Fruit fly (Drosophila melanogaster): ENCODE measurements around the gene Bicra.
A peak's percentile ranks its signal among the peaks of the same experiment; 100 is the strongest.

Bicra gene

DNA sequence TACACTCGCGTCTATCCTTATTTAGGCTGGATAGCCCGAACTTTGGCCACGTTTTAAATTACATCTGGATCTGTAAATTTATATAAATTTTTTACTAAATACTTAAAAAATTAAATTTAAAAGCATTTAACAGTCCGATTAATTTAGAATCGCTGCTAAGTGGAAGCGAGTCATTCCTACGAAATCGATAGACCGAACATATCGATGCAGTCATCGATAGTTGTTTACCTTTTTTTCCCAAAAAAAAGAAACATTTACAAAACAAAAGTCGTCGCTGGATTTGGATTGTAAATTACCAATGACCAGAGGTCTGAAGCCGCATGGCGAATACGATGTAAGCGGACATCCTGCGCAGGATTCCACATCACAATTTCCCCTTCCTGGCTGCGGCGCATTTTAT is 7.1 kb upstream of the Bicra start, which contains the start of gene Sirt7:
Sirt7 (plus strand) TSS at position 218 of the 400 bp plus-strand sequence.
- peak; percentile 89 for TF ChIP-seq CG17801 (GFP tag; optimal IDR thresholded peaks at IDR 0.05; ENCODE audit: partially characterized antibody)

DNA sequence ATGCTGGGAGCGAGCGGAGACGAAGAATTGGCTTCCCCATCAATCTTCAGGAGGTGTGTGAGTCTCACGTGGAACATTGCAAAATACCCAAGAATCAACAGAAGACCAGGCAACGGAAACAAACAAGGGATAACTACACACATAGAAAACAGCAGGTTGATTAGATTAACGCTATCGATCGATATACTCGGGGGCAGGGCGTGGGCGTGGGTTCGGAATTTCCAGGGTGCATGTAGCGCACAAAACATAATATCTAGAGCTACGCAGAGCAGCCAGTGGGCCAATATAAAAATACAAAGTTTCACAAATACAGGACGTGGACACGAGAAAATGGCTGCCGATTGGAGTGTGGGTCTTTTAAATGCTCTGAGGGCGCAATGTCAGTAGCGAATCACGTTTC is 3.5 kb upstream of the Bicra start:
- TF ChIP-seq CG17801 (GFP tag; optimal IDR thresholded peaks at IDR 0.05; ENCODE audit: partially characterized antibody): no peak

DNA sequence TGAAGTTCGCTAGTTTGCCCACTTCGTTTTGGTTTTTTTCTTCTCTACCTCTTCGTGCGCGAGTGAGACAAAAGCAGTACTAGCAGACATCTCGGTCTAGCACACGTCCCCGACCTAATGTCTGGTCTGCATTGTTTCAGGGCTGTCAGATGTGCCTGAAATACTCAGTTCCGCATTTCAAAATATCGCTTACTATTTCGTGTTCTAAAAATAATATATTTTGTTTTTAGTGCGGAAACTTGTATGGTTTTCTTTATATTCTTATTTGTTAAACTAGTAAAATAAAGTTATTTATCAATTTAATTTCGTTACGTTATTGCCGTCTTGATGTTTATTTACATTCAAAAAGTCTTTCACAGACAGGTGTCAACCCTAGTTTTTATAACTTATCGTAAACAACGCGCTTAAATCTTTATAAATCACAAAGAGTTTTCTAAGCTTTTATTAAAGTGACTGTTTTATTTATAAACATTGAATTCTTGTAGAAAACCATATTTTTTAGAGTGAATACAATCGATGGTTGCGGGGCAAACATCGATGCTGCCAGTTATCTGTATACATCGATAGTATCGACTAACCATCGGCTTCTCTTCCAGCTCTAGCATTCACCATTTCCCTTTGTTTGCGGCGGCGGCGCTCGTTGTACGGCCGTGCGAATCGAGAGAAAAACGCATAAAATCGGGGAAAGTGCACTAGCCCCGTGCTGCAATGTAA is 524 bp downstream of the Bicra start:
- TF ChIP-seq CG17801 (GFP tag; optimal IDR thresholded peaks at IDR 0.05; ENCODE audit: partially characterized antibody): peak; percentile 39

DNA sequence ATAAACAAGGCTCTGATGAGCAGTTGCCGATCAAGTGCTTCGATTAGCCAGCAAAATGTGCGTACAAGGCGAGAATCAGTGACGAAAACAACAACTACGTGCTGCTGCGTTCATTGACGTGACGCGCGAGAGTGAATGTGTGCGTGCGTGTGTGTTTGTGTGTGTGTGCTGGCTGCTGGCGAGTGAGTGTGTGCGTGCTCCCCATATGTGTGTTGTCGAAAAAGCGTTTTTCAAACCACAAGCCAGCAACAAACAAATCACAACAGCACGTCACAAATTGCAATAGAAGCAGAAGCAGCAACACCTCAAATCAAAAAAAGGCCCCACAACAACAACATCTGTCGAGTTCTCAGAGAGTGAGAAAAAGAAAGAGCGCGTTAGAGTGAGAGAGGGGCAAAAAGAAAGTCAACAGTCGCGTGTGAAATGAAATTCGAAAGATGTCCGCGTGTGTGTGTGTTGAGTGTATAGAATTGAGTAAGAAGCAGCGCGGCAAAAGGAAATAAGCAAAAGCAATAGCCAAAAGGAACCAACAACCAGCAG is 1.2 kb downstream of the Bicra start:
- no peak for TF ChIP-seq CG17801 (GFP tag; optimal IDR thresholded peaks at IDR 0.05; ENCODE audit: partially characterized antibody)

DNA sequence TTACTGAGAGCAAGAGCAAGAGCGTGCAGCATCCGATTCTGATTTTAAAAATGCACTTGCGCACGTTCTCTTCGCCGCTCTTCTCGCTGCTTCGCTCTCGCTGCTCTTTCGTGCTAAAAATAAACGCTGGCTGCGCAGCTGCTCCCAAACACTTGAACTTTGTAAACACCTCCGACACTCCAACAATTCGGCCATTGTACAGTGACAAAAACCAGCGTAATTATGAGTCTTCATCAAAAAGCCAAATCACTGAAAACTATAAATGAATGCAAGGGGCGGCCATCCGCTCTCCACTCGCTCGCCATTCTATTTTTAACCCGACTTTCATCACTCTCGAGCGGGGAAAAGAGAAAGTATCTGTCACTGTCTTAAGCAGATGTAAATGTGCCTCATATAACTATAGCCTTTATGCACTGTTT is 1.9 kb downstream of the Bicra start:
- TF ChIP-seq CG17801 (GFP tag; optimal IDR thresholded peaks at IDR 0.05; ENCODE audit: partially characterized antibody): no peak

DNA sequence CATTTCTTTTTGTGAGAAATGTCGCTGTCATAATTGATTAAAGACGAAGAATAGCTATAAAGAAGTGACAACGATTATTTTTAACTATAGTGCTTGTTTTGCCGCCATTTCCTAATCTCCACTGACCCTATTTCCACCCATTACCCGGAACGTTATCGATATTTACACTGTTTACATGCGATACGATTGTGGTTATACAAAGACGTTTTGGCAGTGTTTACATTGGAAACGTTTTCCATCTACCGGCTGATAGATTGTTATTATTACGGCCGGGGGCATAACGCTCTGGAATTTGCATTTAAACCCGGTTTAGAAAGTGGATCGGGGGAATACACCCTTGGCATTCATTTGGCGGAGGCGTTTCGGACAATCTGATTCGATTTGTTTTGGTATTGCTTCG is 3.4 kb downstream of the Bicra start:
- TF ChIP-seq CG17801 (GFP tag; optimal IDR thresholded peaks at IDR 0.05; ENCODE audit: partially characterized antibody): no peak

DNA sequence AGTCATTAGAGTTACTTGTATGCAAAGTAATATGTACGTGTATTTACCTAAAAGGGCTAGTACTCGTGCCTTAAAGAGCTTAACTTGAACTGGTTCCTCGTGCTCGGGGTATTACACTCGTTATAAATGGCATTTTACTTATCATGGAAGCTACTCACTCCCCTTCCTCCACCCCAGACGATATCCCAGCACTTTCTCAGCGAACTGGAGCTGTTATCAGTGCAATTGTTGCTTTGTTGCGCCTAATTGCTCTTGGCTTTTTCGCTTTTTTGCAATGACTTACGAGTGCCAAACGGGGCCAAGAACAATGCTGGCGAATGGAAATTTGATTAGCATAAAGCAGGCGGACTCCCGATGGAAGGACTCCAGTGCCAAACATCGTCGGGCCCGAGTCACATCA is 4.3 kb downstream of the Bicra start:
- no peak for TF ChIP-seq CG17801 (GFP tag; optimal IDR thresholded peaks at IDR 0.05; ENCODE audit: partially characterized antibody)

DNA sequence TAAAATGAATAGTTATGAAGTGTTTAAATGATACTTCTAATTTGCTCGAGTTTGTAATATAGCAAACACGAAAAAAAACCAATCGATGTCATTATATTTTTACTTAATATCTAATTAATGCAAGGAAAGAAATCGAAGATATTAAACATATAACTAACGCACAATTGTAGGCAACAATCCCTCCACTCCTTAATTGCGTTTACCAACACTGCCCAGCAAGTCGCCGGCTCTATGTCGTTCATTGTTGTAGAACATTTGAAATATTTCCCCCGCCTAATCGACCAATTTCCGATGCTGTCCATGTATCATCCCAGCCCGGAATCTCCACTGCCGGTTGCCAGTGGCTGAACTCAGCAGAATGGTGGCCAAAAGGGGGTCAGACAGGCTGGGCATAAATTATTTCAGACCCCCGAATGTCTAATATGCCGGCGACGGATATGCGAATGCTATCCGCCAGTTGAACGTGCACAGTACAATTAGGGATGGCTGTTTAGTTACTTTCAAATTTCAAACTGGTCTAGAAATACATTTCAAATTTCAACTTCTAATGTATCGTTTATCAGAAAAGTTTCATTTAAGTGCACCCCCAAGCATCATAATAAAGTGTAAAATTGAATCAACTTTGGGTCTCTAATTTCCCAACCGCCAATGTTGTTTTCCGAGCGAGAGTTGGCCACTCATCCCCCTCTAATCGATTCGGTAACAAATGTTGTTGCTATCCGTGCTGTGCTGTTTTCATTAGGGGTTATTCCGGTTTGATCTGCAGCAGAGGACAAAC is 5.8 kb downstream of the Bicra start:
- no peak for TF ChIP-seq CG17801 (GFP tag; optimal IDR thresholded peaks at IDR 0.05; ENCODE audit: partially characterized antibody)

DNA sequence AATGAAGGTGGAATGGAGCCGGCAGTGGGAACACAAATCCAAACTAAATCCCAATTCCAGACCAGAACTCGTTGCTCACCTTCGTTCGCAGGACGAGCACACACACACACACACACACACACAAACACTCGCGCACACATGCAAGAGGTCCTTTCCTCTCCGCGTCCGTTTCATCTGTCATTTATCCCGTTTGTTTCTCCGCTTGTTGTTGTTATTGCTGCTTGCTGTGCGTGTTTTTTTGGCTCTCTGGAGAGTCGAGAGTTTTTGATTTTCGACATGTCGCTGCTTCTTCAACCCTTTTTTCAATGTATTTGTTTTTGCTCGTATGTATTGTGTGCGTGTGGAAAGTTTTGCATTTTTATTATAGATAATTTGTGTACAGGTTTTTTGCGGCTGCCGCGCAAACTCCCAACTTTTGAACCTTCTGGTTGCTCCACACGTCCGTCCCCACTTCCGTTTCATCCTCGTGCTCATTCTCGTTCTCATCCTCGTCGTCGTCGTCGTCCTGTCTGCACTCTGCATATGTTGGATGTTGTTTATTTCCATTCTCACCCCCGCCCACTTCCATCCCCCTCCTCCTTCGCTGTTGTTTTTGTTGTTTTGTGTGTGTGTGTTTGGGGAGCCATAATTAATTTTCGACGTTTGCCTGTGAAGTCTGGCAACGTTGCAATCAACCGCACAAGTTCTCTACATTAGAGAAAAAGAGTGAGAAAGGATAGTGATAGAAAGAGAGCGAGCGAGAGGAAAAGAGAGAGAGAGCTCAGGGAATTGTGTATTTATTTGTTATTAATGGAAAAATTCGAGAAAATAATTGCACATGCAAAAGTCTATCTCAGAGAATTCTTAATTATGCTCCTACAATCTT is 6.6 kb downstream of the Bicra start:
- no peak for TF ChIP-seq CG17801 (GFP tag; optimal IDR thresholded peaks at IDR 0.05; ENCODE audit: partially characterized antibody)

DNA sequence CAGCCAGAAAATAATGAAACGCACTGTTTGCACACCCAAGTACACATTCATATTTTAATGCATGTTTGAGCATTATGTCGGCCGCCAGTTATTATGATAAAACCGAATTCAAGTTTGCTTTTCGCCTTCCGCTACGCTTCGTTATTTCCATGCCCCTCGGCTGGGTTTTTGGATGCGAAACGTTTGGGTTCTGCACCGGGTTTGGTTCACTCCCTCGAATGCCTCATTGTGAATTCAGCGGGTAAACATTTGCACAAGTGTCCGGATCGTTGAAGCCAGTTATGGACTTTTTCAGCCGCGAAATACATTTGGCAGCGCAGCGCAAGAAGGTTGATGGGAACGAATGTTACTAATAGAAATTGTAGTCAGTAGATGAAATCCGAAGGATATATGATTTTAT is 8.3 kb downstream of the Bicra start:
- no peak for TF ChIP-seq CG17801 (GFP tag; optimal IDR thresholded peaks at IDR 0.05; ENCODE audit: partially characterized antibody)

DNA sequence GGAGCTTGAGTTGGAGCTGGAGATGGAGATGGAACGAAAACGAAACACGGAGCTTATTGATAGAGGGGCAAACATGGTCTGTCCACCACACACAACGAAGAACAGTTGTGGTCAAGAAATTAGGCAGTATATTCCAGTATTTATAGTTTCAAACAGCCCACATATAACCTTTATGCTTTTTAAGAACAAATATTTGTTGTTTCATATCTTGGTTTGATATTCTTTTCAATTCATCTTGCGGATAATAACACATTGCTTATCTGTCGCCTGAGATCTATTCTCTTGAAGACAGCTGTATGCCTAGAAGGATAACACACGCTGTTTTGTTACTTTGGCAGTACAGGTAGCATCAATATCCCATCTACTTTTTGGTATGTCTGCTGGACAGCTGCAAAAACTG is 10.0 kb downstream of the Bicra start:
- no peak for TF ChIP-seq CG17801 (GFP tag; optimal IDR thresholded peaks at IDR 0.05; ENCODE audit: partially characterized antibody)

DNA sequence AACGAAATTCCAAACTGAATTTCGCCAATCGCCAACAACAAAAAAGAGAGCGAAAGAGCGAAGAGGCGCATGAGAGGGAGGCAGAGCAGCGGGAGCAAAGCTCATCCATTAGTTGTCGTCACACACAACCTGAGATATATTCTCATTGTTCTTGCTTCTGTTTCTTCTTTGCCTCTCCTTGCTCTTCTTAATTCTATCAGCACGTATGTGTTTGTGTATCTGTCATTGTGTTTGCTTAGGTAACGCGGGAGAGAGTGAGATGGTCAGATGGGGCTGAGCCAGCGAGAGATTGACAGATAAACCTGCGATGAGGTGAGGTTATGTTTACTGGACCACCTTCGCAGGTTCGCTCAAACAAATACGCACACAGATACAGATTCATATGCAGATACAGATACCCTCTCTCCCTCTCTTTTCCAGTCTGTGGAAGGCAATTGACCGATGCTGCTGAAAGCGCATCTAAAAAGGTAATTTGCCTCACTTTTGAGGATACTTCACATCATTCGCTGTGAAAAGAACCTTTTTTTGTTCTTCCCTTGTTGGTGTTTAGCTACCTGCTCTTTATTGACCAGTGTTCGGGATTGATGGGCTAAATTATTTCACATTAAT is 11.3 kb downstream of the Bicra start:
- TF ChIP-seq CG17801 (GFP tag; optimal IDR thresholded peaks at IDR 0.05; ENCODE audit: partially characterized antibody): peak; percentile 9

DNA sequence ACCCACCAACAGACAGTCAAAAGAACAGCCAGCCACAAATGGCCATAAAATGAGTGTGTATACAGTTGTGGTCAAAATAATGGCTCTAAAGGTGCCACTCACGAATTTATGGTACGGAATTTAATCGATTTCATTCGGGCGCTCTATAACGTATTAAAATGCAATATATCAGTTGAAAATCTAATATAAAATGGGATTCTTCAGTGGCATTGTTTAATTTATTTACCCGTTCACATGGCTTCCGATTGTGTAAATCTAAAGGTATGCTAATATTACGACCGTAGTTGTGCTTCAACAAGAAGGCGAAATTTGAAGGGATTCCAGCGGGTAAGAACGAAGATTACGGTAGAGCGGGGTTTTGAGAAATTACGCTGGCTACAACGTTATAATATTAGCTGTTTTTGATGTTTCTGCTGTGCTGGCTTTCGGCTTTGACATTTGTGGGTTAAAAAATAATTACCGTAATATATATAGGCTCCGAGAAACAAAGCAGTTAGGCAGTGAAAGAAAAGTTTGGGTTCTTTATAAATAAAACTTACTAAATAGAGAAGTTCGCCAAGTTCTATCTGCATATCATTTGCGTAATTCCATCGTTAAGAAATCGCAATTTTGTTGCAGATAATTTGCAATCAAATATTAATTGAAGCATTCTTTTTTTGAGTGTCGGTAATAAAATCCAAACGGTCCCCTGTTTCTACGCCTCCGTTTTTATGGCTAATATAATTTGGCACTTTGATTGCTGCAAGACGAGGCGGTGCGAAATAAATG is 13.0 kb downstream of the Bicra start:
- TF ChIP-seq CG17801 (GFP tag; optimal IDR thresholded peaks at IDR 0.05; ENCODE audit: partially characterized antibody): no peak

DNA sequence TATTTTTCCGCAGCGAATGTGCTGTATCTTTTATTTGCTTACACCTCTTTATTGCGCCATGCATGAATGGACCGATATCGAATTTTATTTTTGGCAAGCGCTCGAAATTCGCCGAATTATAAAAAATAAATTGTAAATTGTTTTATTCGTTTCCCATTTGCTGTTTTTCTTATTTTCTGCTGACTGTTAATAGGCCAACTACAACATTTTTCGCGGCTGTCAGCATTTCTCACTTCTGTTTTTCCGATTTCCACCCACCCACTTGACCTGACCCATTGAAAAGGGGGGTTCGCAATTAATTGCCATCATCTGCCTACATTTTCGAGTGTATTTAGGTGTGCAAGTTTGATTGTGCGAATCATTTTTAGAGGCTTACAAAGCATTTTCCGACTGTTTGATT is 13.8 kb downstream of the Bicra start:
- peak; percentile 7 for TF ChIP-seq CG17801 (GFP tag; optimal IDR thresholded peaks at IDR 0.05; ENCODE audit: partially characterized antibody)

Data from ovary, adult (tissue).